Worm (Caenorhabditis elegans) whole organism, L1 larva: ENCODE data around the gene ari-2.
A peak's percentile ranks its signal among the peaks of the same experiment; 100 is the strongest.

Experiments
- C16A3.4 ChIP-seq: fragments of 150-350 bp; optimal IDR thresholded peaks from 2 replicates; lab custom pipeline; 2014; ENCODE audit warnings: missing biosample characterization, missing genetic modification characterization
- Y116A8C.19 ChIP-seq: sonication (generic microtip); optimal IDR thresholded peaks from 2 replicates; lab custom pipeline; 2016; ENCODE audit warnings: missing compliant biosample characterization, missing genetic modification characterization, borderline replicate concordance
- aha-1 ChIP-seq: fragments of 150-350 bp; optimal IDR thresholded peaks from 2 replicates; lab custom pipeline; 2014; ENCODE audit warnings: missing biosample characterization, missing genetic modification characterization
- ceh-63 ChIP-seq: fragments of 200-800 bp; sonication (Bioruptor generic); optimal IDR thresholded peaks from 2 replicates; lab custom pipeline; 2018; ENCODE audit warnings: mild to moderate bottlenecking, missing genetic modification characterization, missing compliant biosample characterization
- ceh-88 ChIP-seq: fragments of 200-800 bp; sonication (Bioruptor generic); IDR thresholded peaks from 2 replicates; pipeline ENCODE4 v1.3.6; 2022; ENCODE audit warnings: missing genetic modification characterization, missing compliant biosample characterization
- ces-1 ChIP-seq: fragments of 150-350 bp; optimal IDR thresholded peaks from 2 replicates; lab custom pipeline; 2014; ENCODE audit warnings: missing biosample characterization, missing genetic modification reagents, missing genetic modification characterization
- dsc-1 ChIP-seq: sonication (generic microtip); optimal IDR thresholded peaks from 2 replicates; lab custom pipeline; 2016; ENCODE audit warnings: mild to moderate bottlenecking, missing genetic modification characterization, missing compliant biosample characterization
- efl-1 ChIP-seq, 4 experiments: fragments of 150-350 bp; optimal IDR thresholded peaks in 3 of 4; peaks in 1 of 4; 1 replicate in 1 of 4; 2 replicates in 3 of 4; lab custom pipeline; 2014; ENCODE audit warnings: missing biosample characterization in 2 of 4, missing genetic modification characterization in 2 of 4, missing genetic modification reagents in 2 of 4
- egl-27 ChIP-seq, 2 experiments: fragments of 150-350 bp in 1 of 2; sonication (generic microtip); optimal IDR thresholded peaks; 3 replicates each; lab custom pipeline; 2017 to 2018; ENCODE audit warnings: missing biosample characterization in 2 of 2, missing genetic modification characterization in 2 of 2, missing genetic modification reagents in 2 of 2
- fkh-4 ChIP-seq: sonication (generic microtip); optimal IDR thresholded peaks from 2 replicates; lab custom pipeline; 2016; ENCODE audit warnings: missing compliant biosample characterization, missing genetic modification characterization, borderline replicate concordance
- jun-1 ChIP-seq: fragments of 150-350 bp; optimal IDR thresholded peaks from 2 replicates; lab custom pipeline; 2014; ENCODE audit warnings: missing biosample characterization, missing genetic modification reagents, missing genetic modification characterization
- lin-14 ChIP-seq: fragments of 200-800 bp; sonication (Bioruptor generic); optimal IDR thresholded peaks from 2 replicates; lab custom pipeline; 2018; ENCODE audit warnings: mild to moderate bottlenecking, missing genetic modification characterization, moderate library complexity, missing compliant biosample characterization
- mab-9 ChIP-seq: fragments of 200-800 bp; sonication (Bioruptor generic); IDR thresholded peaks from 2 replicates; pipeline ENCODE4 v1.3.6; 2022; ENCODE audit warnings: missing genetic modification reagents, missing genetic modification characterization, missing compliant biosample characterization
- mep-1 ChIP-seq: fragments of 150-350 bp; optimal IDR thresholded peaks from 2 replicates; lab custom pipeline; 2014; ENCODE audit warnings: missing biosample characterization, missing genetic modification characterization
- nhr-11 ChIP-seq: fragments of 150-350 bp; optimal IDR thresholded peaks from 2 replicates; lab custom pipeline; 2014; ENCODE audit warnings: missing biosample characterization, missing genetic modification characterization
- nhr-12 ChIP-seq: sonication (generic microtip); optimal IDR thresholded peaks from 2 replicates; lab custom pipeline; 2017; ENCODE audit warnings: missing biosample characterization, missing genetic modification characterization
- nhr-20 ChIP-seq: sonication (generic microtip); optimal IDR thresholded peaks from 2 replicates; lab custom pipeline; 2016; ENCODE audit warnings: mild to moderate bottlenecking, missing genetic modification characterization, missing compliant biosample characterization
- nhr-237 ChIP-seq: fragments of 150-350 bp; optimal IDR thresholded peaks from 2 replicates; lab custom pipeline; 2014; ENCODE audit warnings: missing biosample characterization, missing genetic modification characterization
- nhr-76 ChIP-seq: sonication (generic microtip); optimal IDR thresholded peaks from 2 replicates; lab custom pipeline; 2017; ENCODE audit warnings: missing biosample characterization, missing genetic modification characterization
- nhr-77 ChIP-seq: fragments of 150-350 bp; optimal IDR thresholded peaks from 2 replicates; lab custom pipeline; 2014; ENCODE audit warnings: missing biosample characterization, missing genetic modification characterization
- nhr-85 ChIP-seq: sonication (generic microtip); peaks from one replicate; lab custom pipeline; 2016; ENCODE audit warnings: missing genetic modification characterization, inconsistent platforms, missing compliant biosample characterization
- pag-3 ChIP-seq: sonication (generic microtip); optimal IDR thresholded peaks from 2 replicates; lab custom pipeline; 2017; ENCODE audit warnings: missing genetic modification characterization, mild to moderate bottlenecking, missing compliant biosample characterization, antibody characterized with exemption, borderline replicate concordance; ENCODE audit not compliant: insufficient read depth
- snu-23 ChIP-seq: sonication (generic microtip); optimal IDR thresholded peaks from 2 replicates; lab custom pipeline; 2016; ENCODE audit warnings: missing genetic modification characterization, missing compliant biosample characterization
- sox-4 ChIP-seq: sonication (generic microtip); optimal IDR thresholded peaks from 2 replicates; lab custom pipeline; 2016; ENCODE audit warnings: missing genetic modification characterization, missing compliant biosample characterization
- swsn-7 ChIP-seq: sonication (generic microtip); optimal IDR thresholded peaks from 2 replicates; lab custom pipeline; 2016; ENCODE audit warnings: missing genetic modification characterization, missing compliant biosample characterization
- unc-62 ChIP-seq: fragments of 150-350 bp; optimal IDR thresholded peaks from 2 replicates; lab custom pipeline; 2014; ENCODE audit warnings: missing biosample characterization, missing genetic modification reagents, missing genetic modification characterization
- unc-86 ChIP-seq: sonication (generic microtip); optimal IDR thresholded peaks from 2 replicates; lab custom pipeline; 2016; ENCODE audit warnings: missing genetic modification characterization, missing compliant biosample characterization
- unc-98 ChIP-seq: fragments of 200-800 bp; sonication (Bioruptor generic); IDR thresholded peaks from 2 replicates; pipeline ENCODE4 v1.3.6; 2022; ENCODE audit warnings: missing genetic modification characterization, missing compliant biosample characterization
- vab-15 ChIP-seq: sonication (generic microtip); optimal IDR thresholded peaks from 2 replicates; lab custom pipeline; 2017; ENCODE audit warnings: missing genotype, mild to moderate bottlenecking, missing genetic modification characterization, missing compliant biosample characterization
- xbp-1 ChIP-seq: sonication (generic microtip); optimal IDR thresholded peaks from 2 replicates; lab custom pipeline; 2016; ENCODE audit warnings: missing genetic modification characterization, missing compliant biosample characterization
- zag-1 ChIP-seq: fragments of 150-350 bp; optimal IDR thresholded peaks from 2 replicates; lab custom pipeline; 2014; ENCODE audit warnings: missing biosample characterization, missing genetic modification characterization
- ztf-11 ChIP-seq, 2 experiments: sonication (generic microtip); optimal IDR thresholded peaks; 2 replicates each; lab custom pipeline; 2016 to 2017; ENCODE audit warnings: missing genetic modification characterization in 2 of 2, missing biosample characterization in 1 of 2, missing compliant biosample characterization in 1 of 2

The ari-2 gene

DNA sequence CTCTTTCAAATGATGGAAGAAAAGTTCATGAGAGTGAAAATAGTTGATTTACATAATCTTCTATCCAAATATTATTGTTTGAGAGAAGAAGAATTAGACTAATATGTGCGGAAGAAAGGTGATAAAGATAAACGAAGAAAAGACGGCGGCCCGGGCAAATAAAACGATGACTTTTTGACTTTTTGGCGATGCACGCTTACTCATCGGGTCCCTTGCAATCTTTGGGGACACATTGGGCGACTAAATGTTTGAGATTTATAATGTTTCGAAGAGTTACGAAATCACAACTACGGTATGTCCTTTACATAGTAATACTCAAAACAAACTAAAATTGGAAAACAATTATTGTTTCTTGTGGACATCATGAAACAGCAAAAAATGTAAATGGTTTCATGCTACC is 36.1 kb upstream of the ari-2 start:
- TF ChIP-seq fkh-4 (tag; lab: Kevin White, UChicago) = no peak
- no peak for TF ChIP-seq aha-1 (tag; lab: Kevin White, UChicago)
- TF ChIP-seq zag-1 = no peak
- TF ChIP-seq ces-1 (GFP tag; lab: Kevin White, UChicago) = no peak
- TF ChIP-seq mab-9 = no peak
- TF ChIP-seq mep-1 (tag; lab: Kevin White, UChicago) = no peak

- TF ChIP-seq xbp-1 (tag; lab: Kevin White, UChicago) = no peak
- no peak for TF ChIP-seq nhr-12
- TF ChIP-seq ceh-88 = no peak
- no peak for TF ChIP-seq jun-1 (tag; lab: Kevin White, UChicago)
- no peak for TF ChIP-seq nhr-77 (tag; lab: Kevin White, UChicago)
- TF ChIP-seq, all 84 proteins: peak for 0
Observed at ce11 chrIV:5519044-5519443, 31.9 kb upstream of the ari-2 start.

DNA sequence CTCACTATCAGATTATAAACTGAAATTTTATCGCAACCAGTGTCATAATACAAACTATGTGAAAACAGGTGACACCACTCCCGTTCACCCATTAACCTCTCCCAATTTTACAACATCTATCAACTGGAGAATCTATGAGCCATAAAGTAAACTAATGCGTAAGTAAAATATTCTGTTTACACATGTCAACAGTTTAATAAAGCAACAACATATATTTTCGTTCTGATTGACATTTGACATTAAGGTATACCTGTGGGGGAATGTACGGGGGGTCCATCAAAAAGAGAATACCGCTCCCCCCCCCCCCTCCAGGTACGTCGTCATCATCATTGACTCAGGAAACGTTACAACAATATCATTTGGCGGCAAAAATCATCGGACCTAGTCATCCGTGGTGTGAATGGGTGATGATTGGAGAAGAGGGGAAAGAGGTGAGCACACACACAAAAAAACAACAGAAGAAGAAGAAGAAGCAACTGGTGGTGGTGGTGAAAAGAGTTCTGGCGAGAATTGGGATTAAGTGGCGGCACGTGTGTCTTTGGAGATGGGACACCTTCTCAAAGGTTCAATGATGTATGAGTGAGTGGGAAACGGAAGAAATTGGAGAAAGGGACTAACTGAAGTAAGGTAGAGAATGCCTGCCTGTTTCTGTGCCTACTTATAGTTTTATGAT is 24.1 kb upstream of the ari-2 start:
- TF ChIP-seq nhr-20 (tag; lab: Kevin White, UChicago) (no peak), unc-98 (GFP tag; lab: Robert Waterston, UW) (no peak), sox-4 (tag; lab: Kevin White, UChicago) (no peak)

- TF ChIP-seq nhr-76 (tag; lab: Kevin White, UChicago) = no peak
- TF ChIP-seq swsn-7 (tag; lab: Kevin White, UChicago) = no peak
- no peak for TF ChIP-seq unc-62 (GFP tag; lab: Kevin White, UChicago)
- no peak for TF ChIP-seq efl-1 (optimal IDR thresholded peaks at IDR 0.05; lab: Kevin White, UChicago)
- peak in 1 of 2 experiments; percentile 6 for TF ChIP-seq efl-1 (GFP tag; optimal IDR thresholded peaks at IDR 0.05 in 1 of 2; lab: Kevin White, UChicago)
- peak; percentile 90 for TF ChIP-seq dsc-1
- no peak for TF ChIP-seq snu-23
- TF ChIP-seq fkh-4 (tag; lab: Kevin White, UChicago) = peak; percentile 73
- no peak for TF ChIP-seq egl-27 (tag; optimal IDR thresholded peaks at IDR 0.05; lab: Kevin White, UChicago)
Observed at ce11 chrIV:5528285-5528684, 22.6 kb upstream of the ari-2 start, which contains the start of gene unc-5. unc-5 (minus strand) TSS chrIV:5528338.

- TF ChIP-seq efl-1 (optimal IDR thresholded peaks at IDR 0.05; lab: Kevin White, UChicago) = no peak
- TF ChIP-seq efl-1 (GFP tag; optimal IDR thresholded peaks at IDR 0.05 in 1 of 2; lab: Kevin White, UChicago) = peak in 1 of 2 experiments; percentile 91
- TF ChIP-seq nhr-237 (tag; lab: Kevin White, UChicago) = no peak
Observed at ce11 chrIV:5530980-5531379, 20.0 kb upstream of the ari-2 start.

- TF ChIP-seq Y116A8C.19 (no peak), ceh-63 (GFP tag; lab: Kevin White, UChicago) (no peak), nhr-11 (no peak), unc-98 (GFP tag; lab: Robert Waterston, UW) (no peak), nhr-85 (no peak), egl-27 (tag; optimal IDR thresholded peaks at IDR 0.05; lab: Kevin White, UChicago) (no peak), efl-1 (optimal IDR thresholded peaks at IDR 0.05; lab: Kevin White, UChicago) (no peak), efl-1 (GFP tag; optimal IDR thresholded peaks at IDR 0.05 in 1 of 2; lab: Kevin White, UChicago) (peak in 1 of 2 experiments; percentile 20)
- TF ChIP-seq, all 84 proteins: peak for 1
Observed at ce11 chrIV:5533556-5533955, 17.4 kb upstream of the ari-2 start.

ce11 chrIV:5534596-5534995 is 16.3 kb upstream of the ari-2 start:
- TF ChIP-seq efl-1 (optimal IDR thresholded peaks at IDR 0.05; lab: Kevin White, UChicago) = no peak
- TF ChIP-seq efl-1 (GFP tag; optimal IDR thresholded peaks at IDR 0.05 in 1 of 2; lab: Kevin White, UChicago) = peak in 1 of 2 experiments; percentile 76
- TF ChIP-seq snu-23 = no peak

DNA sequence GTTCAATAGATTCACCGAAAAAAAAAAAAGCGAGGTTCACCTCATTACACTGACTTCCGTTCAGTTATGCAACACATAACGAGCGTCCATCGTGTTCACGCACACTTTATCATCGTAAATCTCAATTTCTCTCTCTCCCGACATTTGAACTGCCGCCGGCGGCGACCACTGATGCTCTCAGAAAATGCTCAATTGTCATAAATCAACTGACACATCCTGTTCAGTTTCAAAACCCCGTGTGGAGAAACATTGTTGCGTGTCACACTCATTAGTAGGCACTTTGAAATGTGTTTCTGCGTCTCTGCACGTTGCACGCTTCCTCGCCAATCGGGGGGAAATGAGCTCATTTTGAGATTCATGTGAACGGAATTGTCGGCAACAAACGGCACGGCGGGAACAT is 15.2 kb upstream of the ari-2 start:
- no peak for TF ChIP-seq pag-3 (tag; lab: Kevin White, UChicago)
- peak; percentile 10 for TF ChIP-seq unc-86 (tag; lab: Kevin White, UChicago)
- peak in 1 of 2 experiments; percentile 7 for TF ChIP-seq ztf-11 (tag; optimal IDR thresholded peaks at IDR 0.05; lab: Kevin White, UChicago)
- peak; percentile 44 for TF ChIP-seq lin-14 (GFP tag; lab: Kevin White, UChicago)
- TF ChIP-seq efl-1 (optimal IDR thresholded peaks at IDR 0.05; lab: Kevin White, UChicago) = no peak
- peak in 1 of 2 experiments; percentile 21 for TF ChIP-seq efl-1 (GFP tag; optimal IDR thresholded peaks at IDR 0.05 in 1 of 2; lab: Kevin White, UChicago)
- no peak for TF ChIP-seq C16A3.4 (tag; lab: Kevin White, UChicago)
- no peak for TF ChIP-seq vab-15 (tag; lab: Kevin White, UChicago)
